Worm (Caenorhabditis elegans): ENCODE data around the gene hrpa-1.
"Not testable (repeated sequence)": the region's sequence is repeated elsewhere in the genome, so short reads cannot be mapped to it uniquely, and the experiment has no call there.

- TF ChIP-seq unc-62 (GFP tag; optimal IDR thresholded peaks at IDR 0.05); fos-1 (tag; optimal IDR thresholded peaks at IDR 0.05); nhr-77 (tag; optimal IDR thresholded peaks at IDR 0.05); elt-2 (tag; optimal IDR thresholded peaks at IDR 0.05); nhr-237 (tag; optimal IDR thresholded peaks at IDR 0.05); mep-1 (tag; optimal IDR thresholded peaks at IDR 0.05); ama-1 (optimal IDR thresholded peaks at IDR 0.05); ztf-11 (tag; optimal IDR thresholded peaks at IDR 0.05); nhr-85 (tag); jun-1 (tag; optimal IDR thresholded peaks at IDR 0.05); nhr-28 (tag; optimal IDR thresholded peaks at IDR 0.05); elt-3 (tag; optimal IDR thresholded peaks at IDR 0.05): not testable (repeated sequence)
Measured at ce11 chrIV:3331758-3332157, 6.9 kb downstream of the hrpa-1 start, which contains the start of gene F42A6.5.
